Worm (Caenorhabditis elegans) whole organism, L1 larva: ENCODE results near the gene sri-18.

ENCODE experiments used
- aha-1 ChIP-seq: fragments of 150-350 bp; optimal IDR thresholded peaks from 2 replicates; lab custom pipeline; 2014; ENCODE audit warnings: missing biosample characterization, missing genetic modification characterization
- ama-1 ChIP-seq: fragments of 150-350 bp; optimal IDR thresholded peaks from 2 replicates; lab custom pipeline; 2014
- dpl-1 ChIP-seq, 3 experiments: fragments of 150-350 bp in 2 of 3; sonication (generic microtip) in 1 of 3; optimal IDR thresholded peaks; 2 replicates each; lab custom pipeline; 2014 to 2017; ENCODE audit warnings: missing biosample characterization in 3 of 3, missing genetic modification characterization in 3 of 3, missing genetic modification reagents in 3 of 3
- egl-27 ChIP-seq, 2 experiments: fragments of 150-350 bp in 1 of 2; sonication (generic microtip); optimal IDR thresholded peaks; 3 replicates each; lab custom pipeline; 2017 to 2018; ENCODE audit warnings: missing biosample characterization in 2 of 2, missing genetic modification characterization in 2 of 2, missing genetic modification reagents in 2 of 2
- elt-3 ChIP-seq, 6 experiments: fragments of 150-350 bp in 1 of 6; sonication (generic microtip); optimal IDR thresholded peaks; 2 replicates each; lab custom pipeline; 2017 to 2018; ENCODE audit warnings: missing biosample characterization in 6 of 6, missing genetic modification characterization in 6 of 6, inconsistent platforms in 1 of 6
- lir-3 ChIP-seq: sonication (generic microtip); optimal IDR thresholded peaks from 2 replicates; lab custom pipeline; 2016; ENCODE audit warnings: mild to moderate bottlenecking, missing genetic modification characterization, moderate library complexity, missing compliant biosample characterization; ENCODE audit not compliant: poor library complexity
- mdl-1 ChIP-seq, 2 experiments: fragments of 150-350 bp; optimal IDR thresholded peaks; 2 replicates each; lab custom pipeline; 2014 to 2017; ENCODE audit warnings: missing biosample characterization in 2 of 2, missing genetic modification characterization in 2 of 2, inconsistent platforms in 1 of 2
- nhr-71 ChIP-seq: sonication (generic microtip); optimal IDR thresholded peaks from 2 replicates; lab custom pipeline; 2016; ENCODE audit warnings: mild to moderate bottlenecking, missing genetic modification characterization, moderate library complexity, missing compliant biosample characterization
- rnt-1 ChIP-seq: sonication (generic microtip); optimal IDR thresholded peaks from 2 replicates; lab custom pipeline; 2016; ENCODE audit warnings: mild to moderate bottlenecking, missing genetic modification characterization, moderate library complexity, missing compliant biosample characterization
- snpc-4 ChIP-seq: fragments of 150-350 bp; optimal IDR thresholded peaks from 2 replicates; lab custom pipeline; 2014; ENCODE audit warnings: missing biosample characterization, missing genetic modification characterization
- sox-4 ChIP-seq: sonication (generic microtip); optimal IDR thresholded peaks from 2 replicates; lab custom pipeline; 2016; ENCODE audit warnings: missing genetic modification characterization, missing compliant biosample characterization
- tbx-2 ChIP-seq: sonication (generic microtip); optimal IDR thresholded peaks from 2 replicates; lab custom pipeline; 2016; ENCODE audit warnings: missing genetic modification characterization, missing compliant biosample characterization
- unc-62 ChIP-seq: fragments of 150-350 bp; optimal IDR thresholded peaks from 2 replicates; lab custom pipeline; 2014; ENCODE audit warnings: missing biosample characterization, missing genetic modification reagents, missing genetic modification characterization
- unc-86 ChIP-seq: sonication (generic microtip); optimal IDR thresholded peaks from 2 replicates; lab custom pipeline; 2016; ENCODE audit warnings: missing genetic modification characterization, missing compliant biosample characterization

- TF ChIP-seq rnt-1 = no peak
- no peak for TF ChIP-seq ama-1 (lab: Kevin White, UChicago)
- no peak for TF ChIP-seq tbx-2
- no peak for TF ChIP-seq elt-3 (tag; optimal IDR thresholded peaks at IDR 0.05; lab: Kevin White, UChicago)
- TF ChIP-seq snpc-4 (tag; lab: Kevin White, UChicago) = no peak
- TF ChIP-seq lir-3 (tag; lab: Kevin White, UChicago) = no peak
- no peak for TF ChIP-seq sox-4 (tag; lab: Kevin White, UChicago)
- no peak for TF ChIP-seq unc-62
- TF ChIP-seq nhr-71 (tag; lab: Kevin White, UChicago) = peak; percentile 24
- TF ChIP-seq unc-86 (tag; lab: Kevin White, UChicago) = no peak
- no peak for TF ChIP-seq mdl-1 (tag; optimal IDR thresholded peaks at IDR 0.05; lab: Kevin White, UChicago)
- peak in 2 of 3 experiments; percentile 41 to 62 for TF ChIP-seq dpl-1 (GFP tag; optimal IDR thresholded peaks at IDR 0.05; lab: Kevin White, UChicago)
- no peak for TF ChIP-seq egl-27 (tag; optimal IDR thresholded peaks at IDR 0.05; lab: Kevin White, UChicago)
- no peak for TF ChIP-seq aha-1
Measured at ce11 chrV:10238665-10239064, 21.7 kb downstream of the sri-18 start, which contains the start of gene fubl-1.
